Worm (Caenorhabditis elegans) whole organism, L4 larva: Measurements from ENCODE around the gene xtr-2.

ENCODE experiments used
- F26F4.8 ChIP-seq: fragments of 200-800 bp; sonication (Bioruptor generic); conservative IDR thresholded peaks from 2 replicates; pipeline ENCODE4 v1.3.6; 2022; ENCODE audit warnings: missing genetic modification characterization, missing compliant biosample characterization
- T20F7.1 ChIP-seq: fragments of 200-800 bp; sonication (Bioruptor generic); optimal IDR thresholded peaks from 2 replicates; lab custom pipeline; 2018; ENCODE audit warnings: mild to moderate bottlenecking, missing genetic modification characterization, missing compliant biosample characterization
- T26A8.4 ChIP-seq: fragments of 200-800 bp; sonication (Bioruptor generic); IDR thresholded peaks from 2 replicates; pipeline ENCODE4 v1.3.6; 2022; ENCODE audit warnings: missing genetic modification characterization, missing compliant biosample characterization
- aly-2 ChIP-seq: sonication (generic microtip); optimal IDR thresholded peaks from 2 replicates; lab custom pipeline; 2018; ENCODE audit warnings: missing biosample characterization, missing genetic modification characterization
- attf-4 ChIP-seq: sonication (generic microtip); optimal IDR thresholded peaks from 3 replicates; lab custom pipeline; 2017; ENCODE audit warnings: missing biosample characterization, missing genetic modification characterization
- ceh-20 ChIP-seq: fragments of 200-800 bp; sonication (Bioruptor generic); IDR thresholded peaks from 2 replicates; pipeline ENCODE4 v1.3.6; 2022; ENCODE audit warnings: missing genetic modification reagents, missing genetic modification characterization, missing compliant biosample characterization
- ceh-44 ChIP-seq: fragments of 200-800 bp; sonication (Bioruptor generic); IDR thresholded peaks from 2 replicates; pipeline ENCODE4 v1.3.6; 2022; ENCODE audit warnings: missing genetic modification reagents, missing genetic modification characterization, missing compliant biosample characterization
- ceh-62 ChIP-seq: sonication (generic microtip); optimal IDR thresholded peaks from 2 replicates; lab custom pipeline; 2017; ENCODE audit warnings: missing biosample characterization, missing genetic modification characterization
- cey-2 ChIP-seq: sonication (generic microtip); optimal IDR thresholded peaks from 3 replicates; lab custom pipeline; 2017; ENCODE audit warnings: missing genetic modification characterization, mild to moderate bottlenecking, missing compliant biosample characterization, antibody characterized with exemption, borderline replicate concordance; ENCODE audit not compliant: insufficient read depth
- dmd-8 ChIP-seq: fragments of 200-800 bp; sonication (Bioruptor generic); IDR thresholded peaks from 2 replicates; pipeline ENCODE4 v1.3.6; 2022; ENCODE audit warnings: missing genetic modification characterization, missing compliant biosample characterization
- egl-43 ChIP-seq: fragments of 200-800 bp; sonication (Bioruptor generic); IDR thresholded peaks from 2 replicates; pipeline ENCODE4 v1.3.6; 2022; ENCODE audit warnings: missing genetic modification reagents, missing genetic modification characterization, missing compliant biosample characterization
- fkh-10 ChIP-seq: fragments of 150-350 bp; optimal IDR thresholded peaks from 2 replicates; lab custom pipeline; 2014; ENCODE audit warnings: missing biosample characterization, missing genetic modification reagents, missing genetic modification characterization
- fos-1 ChIP-seq: fragments of 150-350 bp; optimal IDR thresholded peaks from 2 replicates; lab custom pipeline; 2014; ENCODE audit warnings: missing biosample characterization, missing genetic modification characterization
- gei-8 ChIP-seq: fragments of 200-800 bp; sonication (Bioruptor generic); optimal IDR thresholded peaks from 2 replicates; lab custom pipeline; 2018; ENCODE audit warnings: mild to moderate bottlenecking, missing genetic modification characterization, missing compliant biosample characterization
- hif-1 ChIP-seq, 2 experiments: sonication (generic microtip); optimal IDR thresholded peaks; 2 replicates each; lab custom pipeline; 2016 to 2017; ENCODE audit warnings: missing compliant biosample characterization in 2 of 2, missing genetic modification characterization in 2 of 2, missing genetic modification reagents in 2 of 2, missing genotype in 2 of 2, mild to moderate bottlenecking in 1 of 2
- hlh-30 ChIP-seq: sonication (generic microtip); optimal IDR thresholded peaks from 2 replicates; lab custom pipeline; 2017; ENCODE audit warnings: antibody characterized with exemption, mild to moderate bottlenecking, missing genetic modification characterization, missing compliant biosample characterization; ENCODE audit not compliant: insufficient read depth
- hmg-1.1 ChIP-seq: fragments of 200-800 bp; sonication (Bioruptor generic); IDR thresholded peaks from 2 replicates; pipeline ENCODE4 v1.3.6; 2022; ENCODE audit warnings: missing genetic modification reagents, missing genetic modification characterization, missing compliant biosample characterization
- lin-13 ChIP-seq: fragments of 150-350 bp; optimal IDR thresholded peaks from 2 replicates; lab custom pipeline; 2014; ENCODE audit warnings: missing biosample characterization, missing genetic modification reagents, missing genetic modification characterization
- lin-15B ChIP-seq: fragments of 150-350 bp; sonication (generic microtip); optimal IDR thresholded peaks from 3 replicates; lab custom pipeline; 2014; ENCODE audit warnings: missing biosample characterization, missing genetic modification characterization
- lin-29 ChIP-seq: fragments of 200-800 bp; sonication (Bioruptor generic); IDR thresholded peaks from 2 replicates; pipeline ENCODE4 v1.3.6; 2022; ENCODE audit warnings: missing genetic modification reagents, missing genetic modification characterization, missing compliant biosample characterization
- lin-39 ChIP-seq: fragments of 150-350 bp; optimal IDR thresholded peaks from 2 replicates; lab custom pipeline; 2014; ENCODE audit warnings: missing biosample characterization, missing genetic modification reagents, missing genetic modification characterization
- lir-3 ChIP-seq: sonication (generic microtip); optimal IDR thresholded peaks from 2 replicates; lab custom pipeline; 2016; ENCODE audit warnings: mild to moderate bottlenecking, missing genetic modification characterization, missing compliant biosample characterization
- lsy-2 ChIP-seq, 2 experiments: fragments of 150-350 bp in 1 of 2; sonication (generic microtip) in 1 of 2; optimal IDR thresholded peaks; 2 replicates each; lab custom pipeline; 2014 to 2017; ENCODE audit warnings: missing biosample characterization in 2 of 2, missing genetic modification characterization in 2 of 2
- madf-5 ChIP-seq, 2 experiments: fragments of 200-800 bp; sonication (Bioruptor generic); IDR thresholded peaks; 2 replicates each; pipeline ENCODE4 v1.3.6; 2022; ENCODE audit warnings: missing compliant biosample characterization in 2 of 2, missing genetic modification characterization in 2 of 2
- nhr-10 ChIP-seq: fragments of 150-350 bp; optimal IDR thresholded peaks from 2 replicates; lab custom pipeline; 2014; ENCODE audit warnings: missing biosample characterization, missing genetic modification characterization
- nhr-102 ChIP-seq: sonication (generic microtip); optimal IDR thresholded peaks from 2 replicates; lab custom pipeline; 2016; ENCODE audit warnings: mild to moderate bottlenecking, missing genetic modification characterization, moderate library complexity, missing compliant biosample characterization
- nhr-11 ChIP-seq: fragments of 150-350 bp; optimal IDR thresholded peaks from 2 replicates; lab custom pipeline; 2014; ENCODE audit warnings: missing biosample characterization, missing genetic modification characterization
- nhr-25 ChIP-seq: sonication (generic microtip); optimal IDR thresholded peaks from 2 replicates; lab custom pipeline; 2017; ENCODE audit warnings: missing genetic modification characterization, mild to moderate bottlenecking, missing compliant biosample characterization, antibody characterized with exemption, moderate library complexity, borderline replicate concordance; ENCODE audit not compliant: insufficient read depth
- nhr-48 ChIP-seq: sonication (generic microtip); optimal IDR thresholded peaks from 2 replicates; lab custom pipeline; 2016; ENCODE audit warnings: mild to moderate bottlenecking, missing genetic modification characterization, missing compliant biosample characterization
- nhr-6 ChIP-seq: fragments of 150-350 bp; optimal IDR thresholded peaks from 2 replicates; lab custom pipeline; 2014; ENCODE audit warnings: missing biosample characterization, missing genetic modification characterization
- nhr-77 ChIP-seq: fragments of 150-350 bp; optimal IDR thresholded peaks from 2 replicates; lab custom pipeline; 2014; ENCODE audit warnings: missing biosample characterization, missing genetic modification characterization
- php-3 ChIP-seq: fragments of 200-800 bp; sonication (Bioruptor generic); IDR thresholded peaks from 2 replicates; pipeline ENCODE4 v1.3.6; 2022; ENCODE audit warnings: missing genetic modification reagents, missing genetic modification characterization, missing compliant biosample characterization
- saeg-2 ChIP-seq: fragments of 200-800 bp; sonication (Bioruptor generic); IDR thresholded peaks from 2 replicates; pipeline ENCODE4 v1.3.6; 2022; ENCODE audit warnings: missing genetic modification reagents, missing genetic modification characterization, missing compliant biosample characterization
- set-16 ChIP-seq: fragments of 200-800 bp; sonication (Bioruptor generic); IDR thresholded peaks from 2 replicates; pipeline ENCODE4 v1.3.6; 2022; ENCODE audit warnings: missing genetic modification reagents, missing genetic modification characterization, missing compliant biosample characterization
- spr-3 ChIP-seq: fragments of 200-800 bp; sonication (Bioruptor generic); optimal IDR thresholded peaks from 2 replicates; lab custom pipeline; 2018; ENCODE audit warnings: mild to moderate bottlenecking, missing genetic modification characterization, missing compliant biosample characterization
- unc-62 ChIP-seq, 3 experiments: fragments of 150-350 bp in 1 of 3; sonication (generic microtip); optimal IDR thresholded peaks in 2 of 3; peaks in 1 of 3; 1 replicate in 1 of 3; 2 replicates in 2 of 3; lab custom pipeline; 2014 to 2017; ENCODE audit warnings: missing biosample characterization in 3 of 3, missing genetic modification characterization in 3 of 3, missing genetic modification reagents in 3 of 3, missing genotype in 1 of 3
- vab-7 ChIP-seq: fragments of 200-800 bp; sonication (Bioruptor generic); IDR thresholded peaks from 2 replicates; pipeline ENCODE4 v1.3.6; 2022; ENCODE audit warnings: missing genetic modification reagents, missing genetic modification characterization, missing compliant biosample characterization
- zfp-2 ChIP-seq: sonication (generic microtip); optimal IDR thresholded peaks from 2 replicates; lab custom pipeline; 2016; ENCODE audit warnings: mild to moderate bottlenecking, missing genetic modification characterization, missing compliant biosample characterization
- zip-11 ChIP-seq: fragments of 200-800 bp; sonication (Bioruptor generic); IDR thresholded peaks from 2 replicates; pipeline ENCODE4 v1.3.6; 2022; ENCODE audit warnings: missing genetic modification characterization, missing compliant biosample characterization
- zip-2 ChIP-seq: fragments of 150-350 bp; optimal IDR thresholded peaks from 2 replicates; lab custom pipeline; 2014; ENCODE audit warnings: missing biosample characterization, missing genetic modification characterization
- ztf-11 ChIP-seq: fragments of 150-350 bp; optimal IDR thresholded peaks from 2 replicates; lab custom pipeline; 2014; ENCODE audit warnings: missing biosample characterization, missing genetic modification characterization
- ztf-7 ChIP-seq: fragments of 150-350 bp; optimal IDR thresholded peaks from 2 replicates; lab custom pipeline; 2014; ENCODE audit warnings: missing biosample characterization, missing genetic modification characterization

The xtr-2 gene

ce11 chrX:12357127-12357526 is 41.8 kb downstream of the xtr-2 start, which contains the start of gene nspc-13:
TSS of gene nspc-13 (plus strand) at chrX:12357427.
- TF ChIP-seq unc-62 (GFP tag; optimal IDR thresholded peaks at IDR 0.05 in 1 of 2; lab: Kevin White, UChicago) (peak in 1 of 2 experiments; percentile 12), unc-62 (tag; optimal IDR thresholded peaks at IDR 0.05; lab: Kevin White, UChicago) (no peak), fkh-10 (GFP tag; lab: Kevin White, UChicago) (no peak)

- no peak for TF ChIP-seq zfp-2
These were observed 43.6 kb downstream of the xtr-2 start, which contains the start of gene nspc-14 for ce11 chrX:12358957-12359356. TSS of gene nspc-14 (minus strand) at chrX:12359057.

ce11 chrX:12360444-12360843 is 45.1 kb downstream of the xtr-2 start, which contains the start of the genes nspc-15 and F19H6.6:
TSS of gene nspc-15 (plus strand) at chrX:12360744.
TSS of gene F19H6.6 (plus strand) at chrX:12360827.
- no peak for TF ChIP-seq nhr-25
- TF ChIP-seq vab-7 (GFP tag; lab: Robert Waterston, UW): no peak
- TF ChIP-seq set-16: no peak
- no peak for TF ChIP-seq ceh-44 (GFP tag; lab: Robert Waterston, UW)
- TF ChIP-seq nhr-102 (tag; lab: Kevin White, UChicago): no peak
- TF ChIP-seq hif-1 (tag; optimal IDR thresholded peaks at IDR 0.05; lab: Kevin White, UChicago): no peak
- TF ChIP-seq hlh-30 (tag; lab: Kevin White, UChicago): no peak

- peak; percentile 13 for TF ChIP-seq lin-15B
- TF ChIP-seq zip-2 (tag; lab: Kevin White, UChicago): peak; percentile 96
- peak; percentile 71 to 85 for TF ChIP-seq hif-1 (tag; optimal IDR thresholded peaks at IDR 0.05; lab: Kevin White, UChicago)
- TF ChIP-seq gei-8 (GFP tag; lab: Kevin White, UChicago): peak; percentile 75
- peak; percentile 94 for TF ChIP-seq lin-29 (GFP tag; lab: Robert Waterston, UW)
- peak; percentile 98 for TF ChIP-seq nhr-10 (tag; lab: Kevin White, UChicago)
- TF ChIP-seq ceh-62 (tag; lab: Kevin White, UChicago): peak; percentile 40
- peak; percentile 97 for TF ChIP-seq nhr-11 (tag; lab: Kevin White, UChicago)
- peak; percentile 99 for TF ChIP-seq hmg-1.1
- TF ChIP-seq aly-2: no peak
- TF ChIP-seq vab-7 (GFP tag; lab: Robert Waterston, UW): peak; percentile 84; the same call in 1 of the 2 replicates
- peak; percentile 91 for TF ChIP-seq spr-3 (GFP tag; lab: Kevin White, UChicago)
- TF ChIP-seq nhr-102 (tag; lab: Kevin White, UChicago): peak; percentile 99
- TF ChIP-seq egl-43 (GFP tag; lab: Robert Waterston, UW): peak; percentile 78
- peak; percentile 92 for TF ChIP-seq lin-39 (tag; lab: Kevin White, UChicago)
- TF ChIP-seq ztf-11 (tag; lab: Kevin White, UChicago): peak; percentile 56
- peak; percentile 93 for TF ChIP-seq saeg-2 (GFP tag; lab: Robert Waterston, UW)
- TF ChIP-seq php-3 (GFP tag; lab: Robert Waterston, UW): peak; percentile 93; the same call in 1 of the 2 replicates
- peak; percentile 50 for TF ChIP-seq attf-4 (tag; lab: Kevin White, UChicago)
- TF ChIP-seq madf-5 (GFP tag; IDR thresholded peaks at IDR 0.05; lab: Robert Waterston, UW): peak in 1 of 2 experiments; percentile 85; a peak in 1 of 4 replicates
- TF ChIP-seq lin-13 (GFP tag; lab: Kevin White, UChicago): peak; percentile 96
- no peak for TF ChIP-seq F26F4.8
- peak; percentile 98 for TF ChIP-seq fos-1 (tag; lab: Kevin White, UChicago)
- TF ChIP-seq cey-2 (tag; lab: Kevin White, UChicago): peak; percentile 86
- TF ChIP-seq nhr-77 (tag; lab: Kevin White, UChicago): peak; percentile 100
- TF ChIP-seq T26A8.4: peak; percentile 99
- TF ChIP-seq nhr-25: peak; percentile 84
- TF ChIP-seq nhr-6 (tag; lab: Kevin White, UChicago): peak; percentile 97
- peak; percentile 95 for TF ChIP-seq ztf-7
- 0 out of 2 replicates have a peak, but pooled peaks have one; percentile 32 for TF ChIP-seq ceh-44 (GFP tag; lab: Robert Waterston, UW)
- peak; percentile 94 to 97 for TF ChIP-seq lsy-2 (tag; optimal IDR thresholded peaks at IDR 0.05; lab: Kevin White, UChicago)
- 0 out of 2 replicates have a peak, but pooled peaks have one; percentile 5 for TF ChIP-seq dmd-8
- peak; percentile 97 for TF ChIP-seq ceh-20
- TF ChIP-seq nhr-48 (tag; lab: Kevin White, UChicago): peak; percentile 97
- peak; percentile 94 for TF ChIP-seq T20F7.1 (GFP tag; lab: Kevin White, UChicago)
- no peak for TF ChIP-seq zip-11
- peak; percentile 94 for TF ChIP-seq lir-3 (tag; lab: Kevin White, UChicago)
- TF ChIP-seq hlh-30 (tag; lab: Kevin White, UChicago): peak; percentile 93
- peak; percentile 76 for TF ChIP-seq zfp-2
These were observed 47.7 kb downstream of the xtr-2 start for ce11 chrX:12362951-12363486.
